Fruit fly (Drosophila melanogaster): ENCODE data around the gene S-Lap2.

Gene S-Lap2

dm6 chr3L:8584086-8584485 is 35.6 kb upstream of the S-Lap2 start (continued):
- TF ChIP-seq CG6813 (GFP tag; optimal IDR thresholded peaks at IDR 0.05) = peak; percentile 39
- no peak for TF ChIP-seq CG6683 (GFP tag; optimal IDR thresholded peaks at IDR 0.05)
- no peak for TF ChIP-seq aop (GFP tag; IDR thresholded peaks at IDR 0.05)
- peak; percentile 72 for TF ChIP-seq CG7987 (GFP tag; optimal IDR thresholded peaks at IDR 0.05)
- peak; percentile 11 for TF ChIP-seq Mes4 (GFP tag; optimal IDR thresholded peaks at IDR 0.05)
- TF ChIP-seq Chrac-16 (GFP tag; optimal IDR thresholded peaks at IDR 0.05) = no peak
- peak; percentile 46 for TF ChIP-seq her (GFP tag; optimal IDR thresholded peaks at IDR 0.05)
- TF ChIP-seq CG6765 (GFP tag; optimal IDR thresholded peaks at IDR 0.05) = peak; percentile 49
- peak; percentile 13 for TF ChIP-seq NC2α (GFP tag; optimal IDR thresholded peaks at IDR 0.05)
- TF ChIP-seq prd (optimal IDR thresholded peaks at IDR 0.05) = no peak
- no peak for TF ChIP-seq prd (GFP tag; IDR thresholded peaks at IDR 0.05)
- TF ChIP-seq Camta (GFP tag; optimal IDR thresholded peaks at IDR 0.05) = peak; percentile 7
- peak; percentile 41 for TF ChIP-seq BtbVII (GFP tag; optimal IDR thresholded peaks at IDR 0.05)
- TF ChIP-seq shn (GFP tag; optimal IDR thresholded peaks at IDR 0.05) = no peak
- no peak for TF ChIP-seq Trl (optimal IDR thresholded peaks at IDR 0.05)
- peak; percentile 53 for TF ChIP-seq Trl (GFP tag; optimal IDR thresholded peaks at IDR 0.05)
- no peak for TF ChIP-seq insv (GFP tag; optimal IDR thresholded peaks at IDR 0.05)
- TF ChIP-seq Bteb2 (GFP tag; optimal IDR thresholded peaks at IDR 0.05) = no peak
- no peak for TF ChIP-seq CG2199 (GFP tag; IDR thresholded peaks at IDR 0.05)
- peak; percentile 69 for TF ChIP-seq caup (GFP tag; optimal IDR thresholded peaks at IDR 0.05; ENCODE audit: severe bottlenecking)
- peak; percentile 26 for TF ChIP-seq CG18764 (GFP tag; optimal IDR thresholded peaks at IDR 0.05)

- peak; percentile 88 for TF ChIP-seq CG5953 (GFP tag; IDR thresholded peaks at IDR 0.05)
- no peak for TF ChIP-seq Hmx (GFP tag; optimal IDR thresholded peaks at IDR 0.05)
- peak; percentile 95 for TF ChIP-seq ken (GFP tag; IDR thresholded peaks at IDR 0.05)
- peak; percentile 83 for TF ChIP-seq CG30020 (tag; optimal IDR thresholded peaks at IDR 0.05)
- TF ChIP-seq fu2 (GFP tag; optimal IDR thresholded peaks at IDR 0.05) = peak; percentile 95
- TF ChIP-seq odd (GFP tag; optimal IDR thresholded peaks at IDR 0.05) = peak; percentile 95
- TF ChIP-seq tup (GFP tag; optimal IDR thresholded peaks at IDR 0.05) = peak; percentile 89
- peak; percentile 8 for TF ChIP-seq corto (GFP tag; optimal IDR thresholded peaks at IDR 0.05)
- peak; percentile 65 for TF ChIP-seq esg (GFP tag; conservative IDR thresholded peaks at IDR 0.05)
- TF ChIP-seq Hand (GFP tag; optimal IDR thresholded peaks at IDR 0.05) = peak; percentile 89
- TF ChIP-seq insv (GFP tag; optimal IDR thresholded peaks at IDR 0.05) = peak in 1 of 2 experiments; percentile 83
- TF ChIP-seq MTF-1 (GFP tag; optimal IDR thresholded peaks at IDR 0.05; ENCODE audit: borderline replicate concordance) = peak; percentile 98
- peak; percentile 95 for TF ChIP-seq ems (GFP tag; optimal IDR thresholded peaks at IDR 0.05)
- TF ChIP-seq croc (GFP tag; conservative IDR thresholded peaks at IDR 0.05) = peak; percentile 79
- peak; percentile 73 for TF ChIP-seq pnt (GFP tag; optimal IDR thresholded peaks at IDR 0.05)
- TF ChIP-seq Chrac-16 (GFP tag; optimal IDR thresholded peaks at IDR 0.05) = peak; percentile 80
- TF ChIP-seq CG8388 (GFP tag; optimal IDR thresholded peaks at IDR 0.05) = peak; percentile 89
- TF ChIP-seq Nf-YB (GFP tag; optimal IDR thresholded peaks at IDR 0.05) = peak; percentile 84
- peak; percentile 94 for TF ChIP-seq CG18764 (GFP tag; optimal IDR thresholded peaks at IDR 0.05)
- TF ChIP-seq sima (GFP tag; optimal IDR thresholded peaks at IDR 0.05) = peak; percentile 87
- peak; percentile 92 for TF ChIP-seq CG14014 (GFP tag; IDR thresholded peaks at IDR 0.05)
- TF ChIP-seq NC2α (GFP tag; optimal IDR thresholded peaks at IDR 0.05) = peak; percentile 96
- peak; percentile 98 for TF ChIP-seq ash1 (GFP tag; optimal IDR thresholded peaks at IDR 0.05)
- TF ChIP-seq CG3995 (GFP tag; optimal IDR thresholded peaks at IDR 0.05) = peak; percentile 82
- peak; percentile 89 for TF ChIP-seq Oaz (GFP tag; IDR thresholded peaks at IDR 0.05)
- TF ChIP-seq CG9727 (GFP tag; optimal IDR thresholded peaks at IDR 0.05) = peak; percentile 97
- TF ChIP-seq NK7.1 (GFP tag; optimal IDR thresholded peaks at IDR 0.05) = peak; percentile 96
- peak; percentile 91 for TF ChIP-seq slou (GFP tag; optimal IDR thresholded peaks at IDR 0.05)
- TF ChIP-seq tll (GFP tag; optimal IDR thresholded peaks at IDR 0.05) = peak in 1 of 2 experiments; percentile 64
- peak; percentile 94 for TF ChIP-seq CG15011 (GFP tag; optimal IDR thresholded peaks at IDR 0.05)
- peak; percentile 95 for TF ChIP-seq CG9932 (GFP tag; IDR thresholded peaks at IDR 0.05)
- TF ChIP-seq fd96Cb (tag; optimal IDR thresholded peaks at IDR 0.05) = peak; percentile 79
These were observed 18.8 kb upstream of the S-Lap2 start, which contains the start of the genes Nelf-E and RpL14 for dm6 chr3L:8600752-8601433. TSS of gene Nelf-E (minus strand) at chr3L:8600879. TSS of gene RpL14 (plus strand) at chr3L:8601006.
